Fruit fly (Drosophila melanogaster): ENCODE measurements around the gene dpr16.

Gene dpr16

DNA sequence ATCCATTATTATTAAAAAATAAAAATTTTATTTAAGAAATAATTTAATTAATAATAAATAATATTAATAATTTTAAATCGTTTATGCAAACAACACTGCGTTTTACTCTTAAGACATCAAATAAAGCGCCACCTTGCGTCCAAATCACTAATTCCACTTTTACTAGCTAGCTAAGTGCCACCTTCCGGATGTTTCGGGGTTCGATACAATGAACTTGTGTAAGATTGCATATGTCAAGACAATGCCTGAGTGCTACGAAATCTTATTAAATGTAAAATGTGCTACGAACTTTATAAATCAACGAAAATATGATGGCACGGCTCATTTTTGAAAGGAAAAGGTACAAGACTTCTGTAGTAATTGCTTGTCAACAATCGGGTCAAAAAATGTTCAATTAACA lies 23.8 kb upstream of the dpr16 start (continued):
- TF ChIP-seq CG10267 (tag; optimal IDR thresholded peaks at IDR 0.05): peak; percentile 60
- TF ChIP-seq seq (GFP tag; IDR thresholded peaks at IDR 0.05): no peak
- TF ChIP-seq CG14050 (GFP tag; IDR thresholded peaks at IDR 0.05): 0 out of 3 replicates have a peak, but pooled peaks have one; percentile 11
- TF ChIP-seq Aef1 (GFP tag; IDR thresholded peaks at IDR 0.05): peak; percentile 60; the same call in 2 of the 3 replicates
- TF ChIP-seq Kr (GFP tag; optimal IDR thresholded peaks at IDR 0.05): no peak
- peak; percentile 21 for TF ChIP-seq MTF-1 (GFP tag; optimal IDR thresholded peaks at IDR 0.05; ENCODE audit: borderline replicate concordance)
- TF ChIP-seq z (GFP tag; IDR thresholded peaks at IDR 0.05): no peak
- peak; percentile 9 for TF ChIP-seq MESR4 (GFP tag; optimal IDR thresholded peaks at IDR 0.05)
- peak in 1 of 2 experiments; percentile 34 for TF ChIP-seq tll (GFP tag; optimal IDR thresholded peaks at IDR 0.05)
- peak; percentile 78 for TF ChIP-seq Dek (tag; optimal IDR thresholded peaks at IDR 0.05)
- 0 out of 2 replicates have a peak, but pooled peaks have one; percentile 16 for TF ChIP-seq Oaz (GFP tag; IDR thresholded peaks at IDR 0.05)
- TF ChIP-seq crc (GFP tag; optimal IDR thresholded peaks at IDR 0.05): no peak
- peak; percentile 65 to 79 for TF ChIP-seq chif (GFP tag; optimal IDR thresholded peaks at IDR 0.05)
- no peak for TF ChIP-seq sens-2 (GFP tag; IDR thresholded peaks at IDR 0.05)
- peak; percentile 86 for TF ChIP-seq HmgZ (tag; optimal IDR thresholded peaks at IDR 0.05)
- peak; percentile 32 for TF ChIP-seq CG16863 (GFP tag; optimal IDR thresholded peaks at IDR 0.05)
- no peak for TF ChIP-seq CrebB (tag; optimal IDR thresholded peaks at IDR 0.05)
- no peak for TF ChIP-seq C15 (GFP tag; IDR thresholded peaks at IDR 0.05)
- TF ChIP-seq CG13287 (GFP tag; IDR thresholded peaks at IDR 0.05; ENCODE audit: partially characterized antibody): peak; percentile 34; the same call in 1 of the 2 replicates
- TF ChIP-seq gt (GFP tag; IDR thresholded peaks at IDR 0.05): no peak
- TF ChIP-seq Myb (GFP tag; optimal IDR thresholded peaks at IDR 0.05): peak; percentile 87
- peak; percentile 22; the same call in 1 of the 2 replicates for TF ChIP-seq al (GFP tag; IDR thresholded peaks at IDR 0.05)
- TF ChIP-seq CG14014 (GFP tag; IDR thresholded peaks at IDR 0.05): peak; percentile 47
- TF ChIP-seq CG8765 (GFP tag; IDR thresholded peaks at IDR 0.05): 0 out of 2 replicates have a peak, but pooled peaks have one; percentile 17
- no peak for TF ChIP-seq Sry-β (GFP tag; optimal IDR thresholded peaks at IDR 0.05)
- TF ChIP-seq CG17612 (GFP tag; IDR thresholded peaks at IDR 0.05): 0 out of 2 replicates have a peak, but pooled peaks have one; percentile 50
- TF ChIP-seq CG1792 (GFP tag; optimal IDR thresholded peaks at IDR 0.05): peak; percentile 19
- no peak for TF ChIP-seq CG16779 (GFP tag; IDR thresholded peaks at IDR 0.05)
- TF ChIP-seq Antp (GFP tag; optimal IDR thresholded peaks at IDR 0.05): peak; percentile 76
- TF ChIP-seq Dref (GFP tag; IDR thresholded peaks at IDR 0.05): peak; percentile 32; the same call in 1 of the 2 replicates
- TF ChIP-seq jigr1 (GFP tag; IDR thresholded peaks at IDR 0.05): 0 out of 3 replicates have a peak, but pooled peaks have one; percentile 28
- TF ChIP-seq Meics (GFP tag; optimal IDR thresholded peaks at IDR 0.05): peak; percentile 66
- peak; percentile 74 for TF ChIP-seq E2f2 (GFP tag; IDR thresholded peaks at IDR 0.05)
- TF ChIP-seq stc (GFP tag; IDR thresholded peaks at IDR 0.05): no peak
- TF ChIP-seq CTCF (GFP tag; optimal IDR thresholded peaks at IDR 0.05): peak; percentile 99
- TF ChIP-seq CG1832 (GFP tag; optimal IDR thresholded peaks at IDR 0.05): no peak
- TF ChIP-seq CG34224 (GFP tag; IDR thresholded peaks at IDR 0.05; ENCODE audit: partially characterized antibody): no peak
- no peak for TF ChIP-seq ato (GFP tag; IDR thresholded peaks at IDR 0.05; ENCODE audit: partially characterized antibody)
- TF ChIP-seq CG18011 (GFP tag; optimal IDR thresholded peaks at IDR 0.05): peak; percentile 100
- peak; percentile 72 for TF ChIP-seq D19A (tag; optimal IDR thresholded peaks at IDR 0.05)
- peak; percentile 52 for TF ChIP-seq amos (GFP tag; IDR thresholded peaks at IDR 0.05; ENCODE audit: partially characterized antibody)
- peak; percentile 17 for TF ChIP-seq CG14965 (GFP tag; optimal IDR thresholded peaks at IDR 0.05; ENCODE audit: borderline replicate concordance)
- peak; percentile 80 for TF ChIP-seq CG12659 (GFP tag; optimal IDR thresholded peaks at IDR 0.05)
- TF ChIP-seq CG12391 (tag; optimal IDR thresholded peaks at IDR 0.05): peak; percentile 52
- TF ChIP-seq HmgD (GFP tag; optimal IDR thresholded peaks at IDR 0.05): peak; percentile 95
- peak; percentile 64 for TF ChIP-seq CG13624 (GFP tag; optimal IDR thresholded peaks at IDR 0.05)
- TF ChIP-seq salm (tag; optimal IDR thresholded peaks at IDR 0.05): no peak

Data from whole organism, embryonic.